Fruit fly (Drosophila melanogaster): ENCODE data around the gene otu.
A peak's percentile ranks its signal among the peaks of the same experiment; 100 is the strongest.

Gene otu

DNA sequence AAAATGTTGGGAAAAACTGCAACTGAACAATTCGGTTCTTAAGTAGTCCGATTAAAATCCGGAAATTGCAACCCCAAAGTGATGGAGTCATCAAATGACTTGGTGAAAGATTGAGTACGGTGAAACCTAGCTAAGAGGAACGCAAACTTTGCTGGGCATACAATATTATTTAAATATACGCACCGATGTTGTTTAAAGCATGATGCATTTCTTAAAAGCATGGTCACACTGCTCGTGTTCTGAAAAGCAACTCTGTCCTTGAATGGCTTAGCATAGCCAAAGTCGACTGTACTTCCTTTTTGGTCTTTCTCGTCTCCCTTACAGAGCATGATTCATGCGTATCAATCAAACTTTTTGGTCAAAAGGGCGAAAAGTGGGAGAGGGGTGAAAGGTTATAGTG lies 47.3 kb upstream of the otu start (continued):
- TF ChIP-seq dysf (GFP tag; IDR thresholded peaks at IDR 0.05) (0 out of 3 replicates have a peak, but pooled peaks have one; percentile 49), CG18764 (GFP tag; optimal IDR thresholded peaks at IDR 0.05) (no peak), HLH54F (GFP tag; optimal IDR thresholded peaks at IDR 0.05) (no peak), mam (GFP tag; optimal IDR thresholded peaks at IDR 0.05) (peak; percentile 46), CG15011 (GFP tag; optimal IDR thresholded peaks at IDR 0.05) (no peak), CG2712 (tag; optimal IDR thresholded peaks at IDR 0.05) (peak; percentile 10), CG7987 (GFP tag; optimal IDR thresholded peaks at IDR 0.05) (no peak), CG17829 (tag; optimal IDR thresholded peaks at IDR 0.05) (no peak), ranshi (GFP tag; IDR thresholded peaks at IDR 0.05) (peak; percentile 49; the same call in 1 of the 2 replicates), HLH3B (GFP tag; IDR thresholded peaks at IDR 0.05) (0 out of 2 replicates have a peak, but pooled peaks have one; percentile 41), pzg (GFP tag; optimal IDR thresholded peaks at IDR 0.05) (no peak), croc (GFP tag; conservative IDR thresholded peaks at IDR 0.05) (no peak), CG7839 (tag; optimal IDR thresholded peaks at IDR 0.05) (peak; percentile 57), D19A (tag; optimal IDR thresholded peaks at IDR 0.05) (no peak), Xbp1 (GFP tag; optimal IDR thresholded peaks at IDR 0.05) (peak; percentile 21), CG8359 (GFP tag; optimal IDR thresholded peaks at IDR 0.05; ENCODE audit: borderline replicate concordance) (no peak), CG3163 (GFP tag; optimal IDR thresholded peaks at IDR 0.05) (no peak), bbx (GFP tag; IDR thresholded peaks at IDR 0.05; ENCODE audit: partially characterized antibody) (no peak), Vsx1 (GFP tag; optimal IDR thresholded peaks at IDR 0.05) (no peak), Mrtf (GFP tag; IDR thresholded peaks at IDR 0.05) (peak; percentile 58; the same call in 2 of the 3 replicates), NFAT (GFP tag; IDR thresholded peaks at IDR 0.05) (no peak), CG8765 (GFP tag; IDR thresholded peaks at IDR 0.05) (no peak), MBD-R2 (GFP tag; IDR thresholded peaks at IDR 0.05) (no peak), CG4360 (GFP tag; IDR thresholded peaks at IDR 0.05) (no peak), Ravus (GFP tag; IDR thresholded peaks at IDR 0.05) (no peak), CG13775 (GFP tag; optimal IDR thresholded peaks at IDR 0.05) (no peak), insv (GFP tag; optimal IDR thresholded peaks at IDR 0.05) (no peak), CG8478 (optimal IDR thresholded peaks at IDR 0.05) (no peak), CG4424 (GFP tag; optimal IDR thresholded peaks at IDR 0.05) (no peak), p53 (GFP tag; optimal IDR thresholded peaks at IDR 0.05) (no peak), CG30403 (GFP tag; optimal IDR thresholded peaks at IDR 0.05) (peak; percentile 4), MTF-1 (GFP tag; optimal IDR thresholded peaks at IDR 0.05; ENCODE audit: borderline replicate concordance) (no peak), CG31441 (GFP tag; IDR thresholded peaks at IDR 0.05) (no peak), Scr (GFP tag; IDR thresholded peaks at IDR 0.05; ENCODE audit: partially characterized antibody) (no peak), slbo (GFP tag; IDR thresholded peaks at IDR 0.05) (peak; percentile 63), CG9932 (GFP tag; IDR thresholded peaks at IDR 0.05) (peak; percentile 50; the same call in 1 of the 2 replicates), CG6791 (GFP tag; IDR thresholded peaks at IDR 0.05; ENCODE audit: partially characterized antibody) (no peak), Poxn (GFP tag; IDR thresholded peaks at IDR 0.05) (no peak), gsb (GFP tag; IDR thresholded peaks at IDR 0.05) (no peak), pho (GFP tag; optimal IDR thresholded peaks at IDR 0.05) (no peak), jumu (GFP tag; optimal IDR thresholded peaks at IDR 0.05) (no peak), ATbp (GFP tag; optimal IDR thresholded peaks at IDR 0.05) (no peak), oc (tag; optimal IDR thresholded peaks at IDR 0.05) (no peak), YL-1 (GFP tag; optimal IDR thresholded peaks at IDR 0.05) (no peak), CG7271 (tag; optimal IDR thresholded peaks at IDR 0.05) (no peak), BEAF-32 (GFP tag; optimal IDR thresholded peaks at IDR 0.05) (no peak), CG6175 (GFP tag; IDR thresholded peaks at IDR 0.05) (no peak), Chrac-16 (GFP tag; optimal IDR thresholded peaks at IDR 0.05) (no peak), pros (GFP tag; optimal IDR thresholded peaks at IDR 0.05) (no peak), Eip74EF (GFP tag; optimal IDR thresholded peaks at IDR 0.05) (no peak), vfl (GFP tag; optimal IDR thresholded peaks at IDR 0.05) (no peak), Dp (GFP tag; optimal IDR thresholded peaks at IDR 0.05) (no peak)
